Worm (Caenorhabditis elegans): ENCODE data around the gene D1044.4.

D1044.4 gene

DNA sequence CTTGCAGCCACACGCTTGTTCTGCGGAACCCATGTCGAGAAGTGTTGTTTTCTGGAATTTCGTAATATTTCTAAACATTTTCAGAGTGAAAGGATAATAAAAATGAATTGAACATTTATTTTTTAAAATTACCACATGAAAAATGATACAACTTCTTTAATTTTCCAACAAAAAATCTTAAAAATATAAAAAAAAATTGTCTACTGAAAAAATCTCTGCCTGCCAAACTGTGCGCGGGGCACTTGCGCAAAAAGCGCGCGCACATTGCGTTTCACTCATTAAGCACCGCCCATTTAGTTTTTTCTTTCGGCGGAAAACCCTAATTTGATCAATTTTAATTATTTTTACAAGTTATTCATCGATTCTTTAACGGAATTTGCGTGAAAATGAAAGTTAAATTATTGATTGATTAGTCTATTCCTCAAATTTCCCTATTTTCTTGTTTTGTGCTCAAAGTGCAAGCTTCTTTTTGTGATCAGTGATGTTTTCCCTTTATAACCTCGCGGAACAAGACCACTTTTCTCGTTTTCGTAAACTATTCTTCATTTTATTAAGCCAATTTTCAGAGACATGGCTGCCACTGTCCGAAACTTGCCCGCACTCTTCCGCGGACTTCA lies 33.2 kb upstream of the D1044.4 start, which contains the start of the genes nmad-1 and hach-1 (continued):
- peak; percentile 63 for TF ChIP-seq snpc-4 (tag; optimal IDR thresholded peaks at IDR 0.05)
- peak; percentile 63 for TF ChIP-seq R02D3.7 (tag; optimal IDR thresholded peaks at IDR 0.05)
- peak; percentile 60 for TF ChIP-seq ceh-28 (tag; optimal IDR thresholded peaks at IDR 0.05)
- TF ChIP-seq sea-2 (GFP tag; optimal IDR thresholded peaks at IDR 0.05), result no peak
- TF ChIP-seq zag-1 (tag; optimal IDR thresholded peaks at IDR 0.05), result no peak
- no peak for TF ChIP-seq nhr-25 (tag; optimal IDR thresholded peaks at IDR 0.05)
- no peak for TF ChIP-seq elt-3 (tag; optimal IDR thresholded peaks at IDR 0.05)
- TF ChIP-seq mml-1 (tag; optimal IDR thresholded peaks at IDR 0.05), result no peak
- TF ChIP-seq mdl-1 (tag; optimal IDR thresholded peaks at IDR 0.05), result no peak
- TF ChIP-seq fkh-10 (GFP tag; optimal IDR thresholded peaks at IDR 0.05), result no peak
- TF ChIP-seq fos-1 (tag; optimal IDR thresholded peaks at IDR 0.05), result no peak
- no peak for TF ChIP-seq ama-1 (optimal IDR thresholded peaks at IDR 0.05)
- TF ChIP-seq nhr-12 (tag; optimal IDR thresholded peaks at IDR 0.05), result no peak
- no peak for TF ChIP-seq nhr-237 (tag; optimal IDR thresholded peaks at IDR 0.05)
- TF ChIP-seq ceh-82 (tag; optimal IDR thresholded peaks at IDR 0.05), result peak; percentile 15
- TF ChIP-seq lin-39 (tag; optimal IDR thresholded peaks at IDR 0.05), result peak; percentile 59
- TF ChIP-seq eor-1 (tag; optimal IDR thresholded peaks at IDR 0.05), result no peak
- TF ChIP-seq lsy-12 (tag; optimal IDR thresholded peaks at IDR 0.05), result peak; percentile 63
- no peak for TF ChIP-seq ceh-16 (tag; optimal IDR thresholded peaks at IDR 0.05)

DNA sequence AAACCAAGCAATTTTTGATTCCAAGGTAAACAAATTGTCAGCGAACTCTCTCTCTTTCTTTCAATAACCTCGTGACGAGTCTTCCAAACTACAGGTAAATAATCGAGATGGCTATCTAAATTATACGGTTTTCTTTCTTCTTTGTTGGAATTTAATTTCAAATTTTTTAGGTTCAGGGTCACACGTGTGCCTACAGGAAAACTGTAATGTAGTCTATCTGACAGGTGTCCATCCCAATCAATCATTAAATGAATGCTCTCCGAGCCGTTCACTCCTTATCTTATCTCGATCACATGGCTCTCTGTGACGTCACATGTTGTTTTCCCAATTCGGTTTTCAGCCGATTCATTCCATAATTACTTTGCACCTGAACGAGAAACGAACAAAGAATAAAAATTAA lies 31.3 kb upstream of the D1044.4 start:
- TF ChIP-seq elt-1 (tag; optimal IDR thresholded peaks at IDR 0.05), result peak; percentile 52
- TF ChIP-seq lin-39 (tag; optimal IDR thresholded peaks at IDR 0.05), result no peak
- peak; percentile 87 for TF ChIP-seq elt-2 (tag; optimal IDR thresholded peaks at IDR 0.05)
- TF ChIP-seq ama-1 (optimal IDR thresholded peaks at IDR 0.05), result peak; percentile 35
- peak; percentile 70 for TF ChIP-seq pqm-1 (tag; optimal IDR thresholded peaks at IDR 0.05)
- TF ChIP-seq hmg-11 (tag; optimal IDR thresholded peaks at IDR 0.05), result no peak
- peak; percentile 53 for TF ChIP-seq pha-4 (tag; optimal IDR thresholded peaks at IDR 0.05)

DNA sequence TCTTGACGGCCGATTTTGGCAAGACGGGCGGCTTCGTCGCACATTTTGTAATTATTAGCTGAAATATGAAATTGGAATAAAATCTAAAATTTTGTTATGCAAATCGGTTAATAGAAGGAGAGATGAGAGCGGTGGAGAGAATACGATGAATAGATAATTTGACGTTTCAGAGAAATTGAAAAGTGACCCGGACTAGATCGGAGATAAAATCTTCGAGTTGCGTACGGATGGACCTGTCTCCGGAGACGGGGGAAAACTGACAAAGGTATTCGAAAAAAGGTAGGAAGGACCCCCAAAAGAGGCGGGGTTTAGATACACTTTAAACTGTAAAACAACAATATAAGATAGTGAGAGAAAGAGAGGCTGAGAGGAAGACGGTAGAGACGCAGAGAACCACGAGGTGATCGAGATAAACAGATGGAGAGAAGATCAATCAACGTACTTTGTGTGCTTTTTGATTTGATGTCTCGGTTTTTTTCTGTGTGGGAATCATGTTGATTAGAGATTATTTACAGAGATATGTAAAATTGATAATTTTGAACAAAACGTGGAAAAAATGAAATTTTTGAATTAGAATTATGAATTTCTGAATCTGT lies 30.3 kb upstream of the D1044.4 start, which contains the start of gene F09F7.6:
Gene F09F7.6, minus strand, starts transcription at position 64 of the 596 bp plus-strand sequence.
- TF ChIP-seq mdl-1 (tag; optimal IDR thresholded peaks at IDR 0.05) (peak; percentile 35), zag-1 (tag; optimal IDR thresholded peaks at IDR 0.05) (no peak), fkh-10 (GFP tag; optimal IDR thresholded peaks at IDR 0.05) (no peak), egl-5 (tag; optimal IDR thresholded peaks at IDR 0.05) (peak; percentile 37), hmg-11 (tag; optimal IDR thresholded peaks at IDR 0.05) (no peak), ceh-9 (tag; optimal IDR thresholded peaks at IDR 0.05) (no peak), sea-2 (GFP tag; optimal IDR thresholded peaks at IDR 0.05) (no peak), eor-1 (tag; optimal IDR thresholded peaks at IDR 0.05) (no peak), nhr-25 (tag; optimal IDR thresholded peaks at IDR 0.05) (peak; percentile 75), nhr-11 (tag; optimal IDR thresholded peaks at IDR 0.05) (no peak), ztf-11 (tag; optimal IDR thresholded peaks at IDR 0.05) (no peak), lin-15B (tag; optimal IDR thresholded peaks at IDR 0.05) (no peak), ceh-28 (tag; optimal IDR thresholded peaks at IDR 0.05) (peak; percentile 27), jun-1 (tag; optimal IDR thresholded peaks at IDR 0.05) (peak; percentile 44), lin-39 (tag; optimal IDR thresholded peaks at IDR 0.05) (peak; percentile 47), nhr-43 (tag; optimal IDR thresholded peaks at IDR 0.05; ENCODE audit: poor library complexity, severe bottlenecking) (peak; percentile 78), nhr-12 (tag; optimal IDR thresholded peaks at IDR 0.05) (no peak), pqm-1 (tag; optimal IDR thresholded peaks at IDR 0.05) (peak; percentile 92), unc-62 (GFP tag; optimal IDR thresholded peaks at IDR 0.05) (no peak), pha-4 (tag; optimal IDR thresholded peaks at IDR 0.05) (peak; percentile 85), R02D3.7 (tag; optimal IDR thresholded peaks at IDR 0.05) (peak; percentile 8), ztf-4 (tag; optimal IDR thresholded peaks at IDR 0.05) (no peak), nfya-1 (tag; optimal IDR thresholded peaks at IDR 0.05; ENCODE audit: insufficient read depth) (peak; percentile 53), ZK546.5 (tag; optimal IDR thresholded peaks at IDR 0.05) (no peak), daf-12 (tag; optimal IDR thresholded peaks at IDR 0.05) (no peak), ama-1 (optimal IDR thresholded peaks at IDR 0.05) (peak; percentile 87), mml-1 (tag; optimal IDR thresholded peaks at IDR 0.05) (no peak), nhr-23 (tag; optimal IDR thresholded peaks at IDR 0.05) (peak; percentile 58), ceh-16 (tag; optimal IDR thresholded peaks at IDR 0.05) (no peak), elt-2 (tag; optimal IDR thresholded peaks at IDR 0.05) (peak; percentile 81), unc-39 (tag; optimal IDR thresholded peaks at IDR 0.05) (no peak), snpc-4 (tag; optimal IDR thresholded peaks at IDR 0.05) (no peak), elt-1 (tag; optimal IDR thresholded peaks at IDR 0.05) (peak; percentile 95)
